Worm (Caenorhabditis elegans) whole organism, L2 larva: ENCODE measurements around the gene oac-14.
A peak's percentile ranks its signal among the peaks of the same experiment; 100 is the strongest.

Source experiments
- C34F6.9 ChIP-seq: fragments of 150-350 bp; optimal IDR thresholded peaks from 2 replicates; lab custom pipeline; 2014; ENCODE audit warnings: missing biosample characterization, missing genetic modification characterization
- F13H6.1 ChIP-seq: sonication (generic microtip); optimal IDR thresholded peaks from 2 replicates; lab custom pipeline; 2016; ENCODE audit warnings: missing genetic modification characterization, missing compliant biosample characterization
- R02D3.7 ChIP-seq: fragments of 150-350 bp; optimal IDR thresholded peaks from 2 replicates; lab custom pipeline; 2014; ENCODE audit warnings: missing biosample characterization, missing genetic modification characterization
- Y55F3AM.14 ChIP-seq: fragments of 200-800 bp; sonication (Bioruptor generic); optimal IDR thresholded peaks from 2 replicates; lab custom pipeline; 2018; ENCODE audit warnings: mild to moderate bottlenecking, missing genetic modification characterization, missing compliant biosample characterization
- blmp-1 ChIP-seq: sonication (generic microtip); optimal IDR thresholded peaks from 2 replicates; lab custom pipeline; 2017; ENCODE audit warnings: missing genetic modification characterization, mild to moderate bottlenecking, missing compliant biosample characterization, antibody characterized with exemption, moderate library complexity; ENCODE audit not compliant: insufficient read depth
- ceh-16 ChIP-seq: fragments of 150-350 bp; optimal IDR thresholded peaks from 2 replicates; lab custom pipeline; 2014; ENCODE audit warnings: missing biosample characterization, missing genetic modification characterization
- ceh-82 ChIP-seq: fragments of 150-350 bp; optimal IDR thresholded peaks from 2 replicates; lab custom pipeline; 2014; ENCODE audit warnings: missing biosample characterization, missing genetic modification characterization
- crh-2 ChIP-seq: sonication (generic microtip); optimal IDR thresholded peaks from 2 replicates; lab custom pipeline; 2017; ENCODE audit warnings: missing biosample characterization, missing genetic modification characterization
- egl-27 ChIP-seq: sonication (generic microtip); optimal IDR thresholded peaks from 3 replicates; lab custom pipeline; 2017; ENCODE audit warnings: missing biosample characterization, missing genetic modification reagents, missing genetic modification characterization
- elt-1 ChIP-seq: fragments of 150-350 bp; optimal IDR thresholded peaks from 2 replicates; lab custom pipeline; 2014; ENCODE audit warnings: missing biosample characterization, missing genetic modification characterization
- elt-3 ChIP-seq: sonication (generic microtip); optimal IDR thresholded peaks from 2 replicates; lab custom pipeline; 2017; ENCODE audit warnings: missing biosample characterization, missing genetic modification characterization
- fos-1 ChIP-seq: fragments of 150-350 bp; optimal IDR thresholded peaks from 2 replicates; lab custom pipeline; 2014; ENCODE audit warnings: missing biosample characterization, missing genetic modification characterization
- lin-11 ChIP-seq: fragments of 150-350 bp; sonication (generic microtip); optimal IDR thresholded peaks from 2 replicates; lab custom pipeline; 2014; ENCODE audit warnings: missing biosample characterization, missing genetic modification characterization, inconsistent platforms, mixed read lengths
- lin-13 ChIP-seq: fragments of 150-350 bp; optimal IDR thresholded peaks from 2 replicates; lab custom pipeline; 2014; ENCODE audit warnings: missing biosample characterization, missing genetic modification reagents, missing genetic modification characterization
- lin-39 ChIP-seq: fragments of 150-350 bp; optimal IDR thresholded peaks from 2 replicates; lab custom pipeline; 2014; ENCODE audit warnings: missing biosample characterization, missing genetic modification reagents, missing genetic modification characterization
- lsy-2 ChIP-seq, 2 experiments: fragments of 150-350 bp in 1 of 2; sonication (generic microtip) in 1 of 2; optimal IDR thresholded peaks; 2 replicates each; lab custom pipeline; 2014 to 2017; ENCODE audit warnings: missing biosample characterization in 2 of 2, missing genetic modification characterization in 2 of 2
- mdl-1 ChIP-seq, 2 experiments: fragments of 150-350 bp in 1 of 2; sonication (generic microtip) in 1 of 2; optimal IDR thresholded peaks; 2 replicates each; lab custom pipeline; 2017; ENCODE audit warnings: missing biosample characterization in 2 of 2, missing genetic modification characterization in 2 of 2
- nhr-12 ChIP-seq: fragments of 150-350 bp; optimal IDR thresholded peaks from 2 replicates; lab custom pipeline; 2014; ENCODE audit warnings: missing biosample characterization, missing genetic modification characterization
- nhr-129 ChIP-seq: fragments of 150-350 bp; optimal IDR thresholded peaks from 2 replicates; lab custom pipeline; 2014; ENCODE audit warnings: missing biosample characterization, missing genetic modification characterization
- nhr-21 ChIP-seq: fragments of 150-350 bp; optimal IDR thresholded peaks from 2 replicates; lab custom pipeline; 2014; ENCODE audit warnings: missing biosample characterization, missing genetic modification characterization
- nhr-23 ChIP-seq: fragments of 150-350 bp; optimal IDR thresholded peaks from 2 replicates; lab custom pipeline; 2014; ENCODE audit warnings: missing biosample characterization, missing genetic modification reagents, missing genetic modification characterization
- nhr-237 ChIP-seq: fragments of 150-350 bp; optimal IDR thresholded peaks from 2 replicates; lab custom pipeline; 2014; ENCODE audit warnings: missing biosample characterization, missing genetic modification characterization
- nhr-25 ChIP-seq: fragments of 150-350 bp; sonication (generic microtip); optimal IDR thresholded peaks from 3 replicates; lab custom pipeline; 2014; ENCODE audit warnings: missing biosample characterization, missing genetic modification characterization
- nhr-6 ChIP-seq: fragments of 150-350 bp; optimal IDR thresholded peaks from 2 replicates; lab custom pipeline; 2014; ENCODE audit warnings: missing biosample characterization, missing genetic modification characterization
- peb-1 ChIP-seq: fragments of 150-350 bp; optimal IDR thresholded peaks from 2 replicates; lab custom pipeline; 2014; ENCODE audit warnings: missing biosample characterization, missing genetic modification characterization
- sem-4 ChIP-seq: fragments of 150-350 bp; optimal IDR thresholded peaks from 2 replicates; lab custom pipeline; 2014; ENCODE audit warnings: missing biosample characterization, missing genetic modification reagents, missing genetic modification characterization
- skn-1 ChIP-seq: sonication (generic microtip); optimal IDR thresholded peaks from 2 replicates; lab custom pipeline; 2017; ENCODE audit warnings: missing biosample characterization, missing genetic modification characterization
- sma-3 ChIP-seq: sonication (generic microtip); optimal IDR thresholded peaks from 2 replicates; lab custom pipeline; 2016; ENCODE audit warnings: missing genetic modification reagents, missing genetic modification characterization, missing compliant biosample characterization
- sma-9 ChIP-seq, 2 experiments: fragments of 150-350 bp in 1 of 2; sonication (generic microtip) in 1 of 2; optimal IDR thresholded peaks; 2 replicates each; lab custom pipeline; 2014 to 2016; ENCODE audit warnings: missing genetic modification characterization in 2 of 2, mild to moderate bottlenecking in 1 of 2, missing biosample characterization in 1 of 2, missing compliant biosample characterization in 1 of 2, missing genetic modification reagents in 1 of 2, moderate library complexity in 1 of 2
- snpc-4 ChIP-seq: fragments of 150-350 bp; optimal IDR thresholded peaks from 2 replicates; lab custom pipeline; 2014; ENCODE audit warnings: missing biosample characterization, missing genetic modification characterization
- unc-39 ChIP-seq: fragments of 150-350 bp; optimal IDR thresholded peaks from 2 replicates; lab custom pipeline; 2014; ENCODE audit warnings: missing biosample characterization, missing genetic modification characterization
- unc-55 ChIP-seq: fragments of 150-350 bp; sonication (generic microtip); optimal IDR thresholded peaks from 3 replicates; lab custom pipeline; 2014; ENCODE audit warnings: missing biosample characterization, missing genetic modification reagents, missing genetic modification characterization
- zag-1 ChIP-seq: fragments of 150-350 bp; optimal IDR thresholded peaks from 2 replicates; lab custom pipeline; 2014; ENCODE audit warnings: missing biosample characterization, missing genetic modification characterization
- ztf-1 ChIP-seq: fragments of 200-800 bp; sonication (Bioruptor generic); conservative IDR thresholded peaks from 2 replicates; pipeline ENCODE4 v1.3.6; 2022; ENCODE audit warnings: missing genetic modification characterization, missing compliant biosample characterization
- ztf-11 ChIP-seq: sonication (generic microtip); optimal IDR thresholded peaks from 2 replicates; lab custom pipeline; 2017; ENCODE audit warnings: missing biosample characterization, missing genetic modification characterization
- ztf-4 ChIP-seq: fragments of 150-350 bp; optimal IDR thresholded peaks from 2 replicates; lab custom pipeline; 2014; ENCODE audit warnings: missing biosample characterization, missing genetic modification characterization

oac-14 gene

ce11 chrX:10162476-10162875, 20.7 kb upstream of the oac-14 start:
- TF ChIP-seq F13H6.1 (tag; lab: Kevin White, UChicago) (no peak), Y55F3AM.14 (GFP tag; lab: Kevin White, UChicago) (no peak), nhr-6 (tag; lab: Kevin White, UChicago) (no peak), unc-39 (tag; lab: Kevin White, UChicago) (no peak), sem-4 (tag; lab: Kevin White, UChicago) (no peak), C34F6.9 (tag; lab: Kevin White, UChicago) (no peak), fos-1 (no peak), nhr-25 (no peak), nhr-237 (tag; lab: Kevin White, UChicago) (no peak)

ce11 chrX:10160097-10160677, 18.4 kb upstream of the oac-14 start, which contains the start of gene F09B9.4:
Gene F09B9.4 (plus strand): TSS chrX:10160627.
- TF ChIP-seq C34F6.9 (tag; lab: Kevin White, UChicago): peak; percentile 23
- TF ChIP-seq nhr-23 (tag; lab: Kevin White, UChicago): no peak
- no peak for TF ChIP-seq lin-11
- peak; percentile 8 for TF ChIP-seq F13H6.1 (tag; lab: Kevin White, UChicago)
- peak; percentile 10 for TF ChIP-seq nhr-129 (tag; lab: Kevin White, UChicago)
- no peak for TF ChIP-seq Y55F3AM.14 (GFP tag; lab: Kevin White, UChicago)
- TF ChIP-seq peb-1 (tag; lab: Kevin White, UChicago): no peak

- peak; percentile 55 for TF ChIP-seq sma-3 (GFP tag; lab: Kevin White, UChicago)
- TF ChIP-seq crh-2 (tag; lab: Kevin White, UChicago): peak; percentile 98
- TF ChIP-seq sma-9 (GFP tag; optimal IDR thresholded peaks at IDR 0.05; lab: Kevin White, UChicago): peak; percentile 71
- no peak for TF ChIP-seq sma-9 (tag; optimal IDR thresholded peaks at IDR 0.05; lab: Kevin White, UChicago)
- peak; percentile 9 to 40 for TF ChIP-seq mdl-1 (tag; optimal IDR thresholded peaks at IDR 0.05; lab: Kevin White, UChicago)
- peak; percentile 87 for TF ChIP-seq nhr-129 (tag; lab: Kevin White, UChicago)
- peak; percentile 62 for TF ChIP-seq C34F6.9 (tag; lab: Kevin White, UChicago)
- no peak for TF ChIP-seq egl-27 (tag; lab: Kevin White, UChicago)
- no peak for TF ChIP-seq nhr-23 (tag; lab: Kevin White, UChicago)
- peak; percentile 67 for TF ChIP-seq sem-4 (tag; lab: Kevin White, UChicago)
- peak; percentile 37 for TF ChIP-seq lin-13 (GFP tag; lab: Kevin White, UChicago)
- no peak for TF ChIP-seq ztf-1 (GFP tag; lab: Robert Waterston, UW)
- peak; percentile 72 for TF ChIP-seq nhr-21 (tag; lab: Kevin White, UChicago)
- TF ChIP-seq F13H6.1 (tag; lab: Kevin White, UChicago): peak; percentile 51
- peak; percentile 59 for TF ChIP-seq zag-1
- TF ChIP-seq lin-39: no peak
- TF ChIP-seq R02D3.7 (tag; lab: Kevin White, UChicago): no peak
- TF ChIP-seq elt-3 (tag; lab: Kevin White, UChicago): no peak
- TF ChIP-seq fos-1: peak; percentile 73
- peak; percentile 7 for TF ChIP-seq ceh-16 (tag; lab: Kevin White, UChicago)
- peak; percentile 67 for TF ChIP-seq unc-55 (GFP tag; lab: Kevin White, UChicago)
- TF ChIP-seq blmp-1 (tag; lab: Kevin White, UChicago): no peak
- peak in 1 of 2 experiments; percentile 72 for TF ChIP-seq lsy-2 (tag; optimal IDR thresholded peaks at IDR 0.05; lab: Kevin White, UChicago)
Observed at ce11 chrX:10158716-10159115, 16.9 kb upstream of the oac-14 start, which contains the start of gene erd-2.1. Gene erd-2.1 (minus strand): TSS chrX:10158829.

ce11 chrX:10155127-10155526, 13.3 kb upstream of the oac-14 start:
- TF ChIP-seq snpc-4 (no peak), sma-3 (GFP tag; lab: Kevin White, UChicago) (no peak), elt-1 (tag; lab: Kevin White, UChicago) (no peak), nhr-23 (tag; lab: Kevin White, UChicago) (no peak)

- peak; percentile 20 for TF ChIP-seq sem-4 (tag; lab: Kevin White, UChicago)
- TF ChIP-seq nhr-23 (tag; lab: Kevin White, UChicago): no peak
- TF ChIP-seq zag-1: peak; percentile 6
- no peak for TF ChIP-seq ceh-82 (tag; lab: Kevin White, UChicago)
- TF ChIP-seq nhr-12 (tag; lab: Kevin White, UChicago): no peak
- no peak for TF ChIP-seq snpc-4
- TF ChIP-seq egl-27 (tag; lab: Kevin White, UChicago): peak; percentile 20
- TF ChIP-seq ztf-11 (tag; lab: Kevin White, UChicago): no peak
- no peak for TF ChIP-seq ztf-4 (tag; lab: Kevin White, UChicago)
- TF ChIP-seq C34F6.9 (tag; lab: Kevin White, UChicago): peak; percentile 14
- TF ChIP-seq skn-1 (tag; lab: Kevin White, UChicago): no peak
- TF ChIP-seq nhr-237 (tag; lab: Kevin White, UChicago): no peak
Observed at ce11 chrX:10154317-10154942, 12.6 kb upstream of the oac-14 start, which contains the start of gene F09B9.5. Gene F09B9.5 (plus strand): TSS chrX:10154817.
